Worm (Caenorhabditis elegans): Measurements from ENCODE around the gene chhy-1.

chhy-1 gene

ce11 chrII:8573044-8573443 lies 44.4 kb downstream of the chhy-1 start, which contains the start of gene F54C9.7:
Gene F54C9.7, plus strand, starts transcription at chrII:8573344.
- no peak for TF ChIP-seq unc-55 (GFP tag; optimal IDR thresholded peaks at IDR 0.05)
- TF ChIP-seq hlh-30 (tag; optimal IDR thresholded peaks at IDR 0.05; ENCODE audit: insufficient read depth) = no peak
- TF ChIP-seq rnt-1 (tag; optimal IDR thresholded peaks at IDR 0.05) = no peak
- TF ChIP-seq ahr-1 (tag; optimal IDR thresholded peaks at IDR 0.05) = no peak
- no peak for TF ChIP-seq ceh-14 (tag; optimal IDR thresholded peaks at IDR 0.05)
- no peak for TF ChIP-seq fkh-10 (GFP tag; optimal IDR thresholded peaks at IDR 0.05)
- no peak for TF ChIP-seq hlh-13 (GFP tag; optimal IDR thresholded peaks at IDR 0.05)
- no peak for TF ChIP-seq ceh-22 (tag; optimal IDR thresholded peaks at IDR 0.05)
- no peak for TF ChIP-seq tbx-2 (tag; optimal IDR thresholded peaks at IDR 0.05)
- no peak for TF ChIP-seq ceh-31 (tag; optimal IDR thresholded peaks at IDR 0.05)
- no peak for TF ChIP-seq syd-9 (tag; optimal IDR thresholded peaks at IDR 0.05)
- no peak for TF ChIP-seq C38D4.7 (GFP tag; optimal IDR thresholded peaks at IDR 0.05)
- no peak for TF ChIP-seq Y22D7AL.16 (tag; optimal IDR thresholded peaks at IDR 0.05)
- TF ChIP-seq ref-2 (tag; optimal IDR thresholded peaks at IDR 0.05) = no peak
- no peak for TF ChIP-seq nhr-11 (tag; optimal IDR thresholded peaks at IDR 0.05)
- no peak for TF ChIP-seq sox-4 (tag; optimal IDR thresholded peaks at IDR 0.05)
- no peak for TF ChIP-seq hlh-6 (tag; optimal IDR thresholded peaks at IDR 0.05)
- TF ChIP-seq K09A11.1 (tag; optimal IDR thresholded peaks at IDR 0.05; ENCODE audit: insufficient read depth) = no peak
- no peak for TF ChIP-seq ceh-2 (tag; optimal IDR thresholded peaks at IDR 0.05)
- no peak for TF ChIP-seq ceh-19 (GFP tag; optimal IDR thresholded peaks at IDR 0.05)

- no peak for TF ChIP-seq ceh-24 (tag; optimal IDR thresholded peaks at IDR 0.05)
These were observed 46.4 kb downstream of the chhy-1 start, which contains the start of gene bcs-1 for ce11 chrII:8570977-8571376. Gene bcs-1, plus strand, starts transcription at chrII:8571085.

ce11 chrII:8569038-8569977 lies 48.1 kb downstream of the chhy-1 start, which contains the start of the genes col-38 and rpl-5:
Gene col-38, minus strand, starts transcription at chrII:8569088.
Gene rpl-5, plus strand, starts transcription at chrII:8569927.
- peak; percentile 65 for TF ChIP-seq tbx-2 (tag; optimal IDR thresholded peaks at IDR 0.05)
- TF ChIP-seq Y22D7AL.16 (tag; optimal IDR thresholded peaks at IDR 0.05) = peak; percentile 26
- TF ChIP-seq rnt-1 (tag; optimal IDR thresholded peaks at IDR 0.05) = peak; percentile 71
- TF ChIP-seq ets-4 (tag; optimal IDR thresholded peaks at IDR 0.05) = peak; percentile 46
- no peak for TF ChIP-seq lim-6 (tag; optimal IDR thresholded peaks at IDR 0.05)
- TF ChIP-seq pax-1 (tag; optimal IDR thresholded peaks at IDR 0.05) = peak; percentile 80
- peak; percentile 76 for TF ChIP-seq ceh-30 (tag; optimal IDR thresholded peaks at IDR 0.05)
- TF ChIP-seq madf-2 (tag; optimal IDR thresholded peaks at IDR 0.05) = peak; percentile 29
- peak; percentile 56 for TF ChIP-seq unc-55 (GFP tag; optimal IDR thresholded peaks at IDR 0.05)
- TF ChIP-seq tbx-7 (tag; optimal IDR thresholded peaks at IDR 0.05) = no peak
- peak; percentile 48 for TF ChIP-seq ref-2 (tag; optimal IDR thresholded peaks at IDR 0.05)
- peak; percentile 48 for TF ChIP-seq C08G9.2 (tag; optimal IDR thresholded peaks at IDR 0.05)
- peak; percentile 64 for TF ChIP-seq elt-2 (tag; optimal IDR thresholded peaks at IDR 0.05)
- TF ChIP-seq ceh-22 (tag; optimal IDR thresholded peaks at IDR 0.05) = no peak
- TF ChIP-seq nfya-1 (tag; optimal IDR thresholded peaks at IDR 0.05) = peak; percentile 87
- TF ChIP-seq pag-3 (tag; optimal IDR thresholded peaks at IDR 0.05; ENCODE audit: borderline replicate concordance) = no peak
- 0 out of 2 replicates have a peak, but pooled peaks have one; percentile 17 for TF ChIP-seq unc-3 (GFP tag; conservative IDR thresholded peaks at IDR 0.05)
- TF ChIP-seq unc-3 (tag; optimal IDR thresholded peaks at IDR 0.05) = no peak
- peak; percentile 66 for TF ChIP-seq ceh-34 (tag; optimal IDR thresholded peaks at IDR 0.05)
- no peak for TF ChIP-seq ceh-24 (tag; optimal IDR thresholded peaks at IDR 0.05)
- TF ChIP-seq dve-1 (tag; optimal IDR thresholded peaks at IDR 0.05) = peak; percentile 68
- TF ChIP-seq ceh-9 (tag; optimal IDR thresholded peaks at IDR 0.05) = no peak
- TF ChIP-seq gmeb-2 (tag; optimal IDR thresholded peaks at IDR 0.05) = no peak
- TF ChIP-seq unc-42 (tag; optimal IDR thresholded peaks at IDR 0.05) = peak; percentile 67
- peak; percentile 7 for TF ChIP-seq F13H6.1 (tag; optimal IDR thresholded peaks at IDR 0.05)
- TF ChIP-seq ttx-3 (tag; optimal IDR thresholded peaks at IDR 0.05) = peak; percentile 29
- TF ChIP-seq pros-1 (tag; optimal IDR thresholded peaks at IDR 0.05) = peak; percentile 10
- TF ChIP-seq ceh-31 (tag; optimal IDR thresholded peaks at IDR 0.05) = peak; percentile 74
- peak; percentile 0 for TF ChIP-seq ceh-48 (tag; optimal IDR thresholded peaks at IDR 0.05)
- peak; percentile 77 for TF ChIP-seq ceh-18 (tag; optimal IDR thresholded peaks at IDR 0.05)
- peak; percentile 65 for TF ChIP-seq hlh-30 (tag; optimal IDR thresholded peaks at IDR 0.05; ENCODE audit: insufficient read depth)
- TF ChIP-seq che-1 (tag; optimal IDR thresholded peaks at IDR 0.05) = peak; percentile 27
- TF ChIP-seq nhr-11 (tag; optimal IDR thresholded peaks at IDR 0.05) = no peak
